Worm (Caenorhabditis elegans) whole organism, L1 larva: ENCODE results near the gene F58E2.4.

ENCODE experiments used
- C16A3.4 ChIP-seq: fragments of 150-350 bp; optimal IDR thresholded peaks from 2 replicates; lab custom pipeline; 2014; ENCODE audit warnings: missing biosample characterization, missing genetic modification characterization
- C34B4.2 ChIP-seq: sonication (generic microtip); optimal IDR thresholded peaks from 2 replicates; lab custom pipeline; 2017; ENCODE audit warnings: mild to moderate bottlenecking, missing genetic modification characterization, missing compliant biosample characterization
- F16B12.6 ChIP-seq: fragments of 150-350 bp; optimal IDR thresholded peaks from 2 replicates; lab custom pipeline; 2014; ENCODE audit warnings: missing biosample characterization, missing genetic modification characterization
- aha-1 ChIP-seq: fragments of 150-350 bp; optimal IDR thresholded peaks from 2 replicates; lab custom pipeline; 2014; ENCODE audit warnings: missing biosample characterization, missing genetic modification characterization
- ama-1 ChIP-seq: fragments of 150-350 bp; optimal IDR thresholded peaks from 2 replicates; lab custom pipeline; 2014
- blmp-1 ChIP-seq: fragments of 150-350 bp; optimal IDR thresholded peaks from 2 replicates; lab custom pipeline; 2014; ENCODE audit warnings: missing biosample characterization, missing genetic modification characterization
- ceh-63 ChIP-seq: fragments of 200-800 bp; sonication (Bioruptor generic); optimal IDR thresholded peaks from 2 replicates; lab custom pipeline; 2018; ENCODE audit warnings: mild to moderate bottlenecking, missing genetic modification characterization, missing compliant biosample characterization
- ceh-82 ChIP-seq, 3 experiments: fragments of 150-350 bp in 1 of 3; sonication (generic microtip) in 2 of 3; optimal IDR thresholded peaks; 2 replicates each; lab custom pipeline; 2014 to 2017; ENCODE audit warnings: missing biosample characterization in 3 of 3, missing genetic modification characterization in 3 of 3
- ceh-88 ChIP-seq: fragments of 200-800 bp; sonication (Bioruptor generic); IDR thresholded peaks from 2 replicates; pipeline ENCODE4 v1.3.6; 2022; ENCODE audit warnings: missing genetic modification characterization, missing compliant biosample characterization
- ceh-90 ChIP-seq: sonication (generic microtip); optimal IDR thresholded peaks from 2 replicates; lab custom pipeline; 2016; ENCODE audit warnings: missing genetic modification characterization, missing compliant biosample characterization
- dsc-1 ChIP-seq: sonication (generic microtip); optimal IDR thresholded peaks from 2 replicates; lab custom pipeline; 2016; ENCODE audit warnings: mild to moderate bottlenecking, missing genetic modification characterization, missing compliant biosample characterization
- efl-3 ChIP-seq: fragments of 200-800 bp; sonication (Bioruptor generic); optimal IDR thresholded peaks from 2 replicates; lab custom pipeline; 2018; ENCODE audit warnings: mild to moderate bottlenecking, missing genetic modification characterization, missing compliant biosample characterization
- egl-13 ChIP-seq: sonication (generic microtip); optimal IDR thresholded peaks from 2 replicates; lab custom pipeline; 2016; ENCODE audit warnings: missing genotype, missing genetic modification reagents, missing genetic modification characterization, missing compliant biosample characterization
- egl-27 ChIP-seq, 2 experiments: fragments of 150-350 bp in 1 of 2; sonication (generic microtip); optimal IDR thresholded peaks; 3 replicates each; lab custom pipeline; 2017 to 2018; ENCODE audit warnings: missing biosample characterization in 2 of 2, missing genetic modification characterization in 2 of 2, missing genetic modification reagents in 2 of 2
- elt-2 ChIP-seq: sonication (generic microtip); optimal IDR thresholded peaks from 2 replicates; lab custom pipeline; 2016; ENCODE audit warnings: missing genetic modification characterization, mild to moderate bottlenecking, inconsistent platforms, missing compliant biosample characterization, missing genetic modification reagents
- elt-3 ChIP-seq, 6 experiments: fragments of 150-350 bp in 1 of 6; sonication (generic microtip); optimal IDR thresholded peaks; 2 replicates each; lab custom pipeline; 2017 to 2018; ENCODE audit warnings: missing biosample characterization in 6 of 6, missing genetic modification characterization in 6 of 6, inconsistent platforms in 1 of 6
- fkh-4 ChIP-seq: sonication (generic microtip); optimal IDR thresholded peaks from 2 replicates; lab custom pipeline; 2016; ENCODE audit warnings: missing compliant biosample characterization, missing genetic modification characterization, borderline replicate concordance
- fkh-8 ChIP-seq: sonication (generic microtip); optimal IDR thresholded peaks from 2 replicates; lab custom pipeline; 2016; ENCODE audit warnings: mild to moderate bottlenecking, missing genetic modification characterization, missing compliant biosample characterization
- fos-1 ChIP-seq: fragments of 150-350 bp; optimal IDR thresholded peaks from 2 replicates; lab custom pipeline; 2014; ENCODE audit warnings: missing biosample characterization, missing genetic modification characterization
- hlh-17 ChIP-seq: fragments of 200-800 bp; sonication (Bioruptor generic); optimal IDR thresholded peaks from 2 replicates; lab custom pipeline; 2018; ENCODE audit warnings: missing genetic modification characterization, mild to moderate bottlenecking, missing compliant biosample characterization, moderate library complexity, borderline replicate concordance
- hlh-4 ChIP-seq: sonication (generic microtip); optimal IDR thresholded peaks from 2 replicates; lab custom pipeline; 2016; ENCODE audit warnings: mild to moderate bottlenecking, missing genetic modification characterization, missing compliant biosample characterization
- hpl-2 ChIP-seq: fragments of 150-350 bp; optimal IDR thresholded peaks from 2 replicates; lab custom pipeline; 2014; ENCODE audit warnings: missing biosample characterization, missing genetic modification reagents, missing genetic modification characterization
- irx-1 ChIP-seq: sonication (generic microtip); optimal IDR thresholded peaks from 2 replicates; lab custom pipeline; 2016; ENCODE audit warnings: missing genetic modification characterization, missing compliant biosample characterization
- lin-35 ChIP-seq, 2 experiments: fragments of 150-350 bp; optimal IDR thresholded peaks; 2 replicates each; lab custom pipeline; 2014; ENCODE audit warnings: missing biosample characterization in 2 of 2, missing genetic modification characterization in 2 of 2, missing genetic modification reagents in 2 of 2
- lsy-2 ChIP-seq, 2 experiments: fragments of 150-350 bp; optimal IDR thresholded peaks; 2 replicates each; lab custom pipeline; 2014; ENCODE audit warnings: missing biosample characterization in 2 of 2, missing genetic modification characterization in 2 of 2
- mab-9 ChIP-seq: fragments of 200-800 bp; sonication (Bioruptor generic); IDR thresholded peaks from 2 replicates; pipeline ENCODE4 v1.3.6; 2022; ENCODE audit warnings: missing genetic modification reagents, missing genetic modification characterization, missing compliant biosample characterization
- mdl-1 ChIP-seq, 2 experiments: fragments of 150-350 bp; optimal IDR thresholded peaks; 2 replicates each; lab custom pipeline; 2014 to 2017; ENCODE audit warnings: missing biosample characterization in 2 of 2, missing genetic modification characterization in 2 of 2, inconsistent platforms in 1 of 2
- mep-1 ChIP-seq: fragments of 150-350 bp; optimal IDR thresholded peaks from 2 replicates; lab custom pipeline; 2014; ENCODE audit warnings: missing biosample characterization, missing genetic modification characterization
- nhr-12 ChIP-seq: sonication (generic microtip); optimal IDR thresholded peaks from 2 replicates; lab custom pipeline; 2017; ENCODE audit warnings: missing biosample characterization, missing genetic modification characterization
- nhr-19 ChIP-seq: fragments of 200-800 bp; sonication (Bioruptor generic); conservative IDR thresholded peaks from 2 replicates; pipeline ENCODE4 v1.3.6; 2022; ENCODE audit warnings: missing genetic modification characterization, missing compliant biosample characterization
- nhr-237 ChIP-seq: fragments of 150-350 bp; optimal IDR thresholded peaks from 2 replicates; lab custom pipeline; 2014; ENCODE audit warnings: missing biosample characterization, missing genetic modification characterization
- nhr-28 ChIP-seq: fragments of 150-350 bp; optimal IDR thresholded peaks from 2 replicates; lab custom pipeline; 2014; ENCODE audit warnings: missing biosample characterization, missing genetic modification characterization
- nhr-47 ChIP-seq: sonication (generic microtip); optimal IDR thresholded peaks from 2 replicates; lab custom pipeline; 2016; ENCODE audit warnings: mild to moderate bottlenecking, missing genetic modification characterization, moderate library complexity, missing compliant biosample characterization
- nhr-71 ChIP-seq: sonication (generic microtip); optimal IDR thresholded peaks from 2 replicates; lab custom pipeline; 2016; ENCODE audit warnings: mild to moderate bottlenecking, missing genetic modification characterization, moderate library complexity, missing compliant biosample characterization
- nhr-76 ChIP-seq: sonication (generic microtip); optimal IDR thresholded peaks from 2 replicates; lab custom pipeline; 2017; ENCODE audit warnings: missing biosample characterization, missing genetic modification characterization
- nhr-77 ChIP-seq: fragments of 150-350 bp; optimal IDR thresholded peaks from 2 replicates; lab custom pipeline; 2014; ENCODE audit warnings: missing biosample characterization, missing genetic modification characterization
- nhr-84 ChIP-seq: sonication (generic microtip); optimal IDR thresholded peaks from 2 replicates; lab custom pipeline; 2017; ENCODE audit warnings: missing biosample characterization, missing genetic modification characterization
- nhr-85 ChIP-seq: sonication (generic microtip); peaks from one replicate; lab custom pipeline; 2016; ENCODE audit warnings: missing genetic modification characterization, inconsistent platforms, missing compliant biosample characterization
- nhr-90 ChIP-seq: sonication (generic microtip); optimal IDR thresholded peaks from 2 replicates; lab custom pipeline; 2016; ENCODE audit warnings: mild to moderate bottlenecking, missing genetic modification characterization, missing compliant biosample characterization; ENCODE audit not compliant: poor library complexity
- pag-3 ChIP-seq: sonication (generic microtip); optimal IDR thresholded peaks from 2 replicates; lab custom pipeline; 2017; ENCODE audit warnings: missing genetic modification characterization, mild to moderate bottlenecking, missing compliant biosample characterization, antibody characterized with exemption, borderline replicate concordance; ENCODE audit not compliant: insufficient read depth
- skn-1 ChIP-seq: fragments of 150-350 bp; optimal IDR thresholded peaks from 2 replicates; lab custom pipeline; 2014; ENCODE audit warnings: missing biosample characterization, missing genetic modification characterization
- snpc-4 ChIP-seq: fragments of 150-350 bp; optimal IDR thresholded peaks from 2 replicates; lab custom pipeline; 2014; ENCODE audit warnings: missing biosample characterization, missing genetic modification characterization
- snu-23 ChIP-seq: sonication (generic microtip); optimal IDR thresholded peaks from 2 replicates; lab custom pipeline; 2016; ENCODE audit warnings: missing genetic modification characterization, missing compliant biosample characterization
- sptf-1 ChIP-seq: fragments of 150-350 bp; optimal IDR thresholded peaks from 2 replicates; lab custom pipeline; 2014; ENCODE audit warnings: missing biosample characterization, missing genetic modification characterization
- sup-37 ChIP-seq: fragments of 200-800 bp; sonication (Bioruptor generic); optimal IDR thresholded peaks from 2 replicates; lab custom pipeline; 2018; ENCODE audit warnings: mild to moderate bottlenecking, missing genetic modification characterization, missing compliant biosample characterization
- swsn-7 ChIP-seq: sonication (generic microtip); optimal IDR thresholded peaks from 2 replicates; lab custom pipeline; 2016; ENCODE audit warnings: missing genetic modification characterization, missing compliant biosample characterization
- tbx-2 ChIP-seq: sonication (generic microtip); optimal IDR thresholded peaks from 2 replicates; lab custom pipeline; 2016; ENCODE audit warnings: missing genetic modification characterization, missing compliant biosample characterization
- tlp-1 ChIP-seq: fragments of 150-350 bp; optimal IDR thresholded peaks from 2 replicates; lab custom pipeline; 2014; ENCODE audit warnings: missing biosample characterization, missing genetic modification characterization
- unc-130 ChIP-seq: fragments of 150-350 bp; optimal IDR thresholded peaks from 2 replicates; lab custom pipeline; 2017; ENCODE audit warnings: missing biosample characterization, missing genetic modification characterization, inconsistent platforms
- unc-30 ChIP-seq: sonication (generic microtip); optimal IDR thresholded peaks from 2 replicates; lab custom pipeline; 2017; ENCODE audit warnings: missing biosample characterization, missing genetic modification characterization
- unc-98 ChIP-seq: fragments of 200-800 bp; sonication (Bioruptor generic); IDR thresholded peaks from 2 replicates; pipeline ENCODE4 v1.3.6; 2022; ENCODE audit warnings: missing genetic modification characterization, missing compliant biosample characterization
- zag-1 ChIP-seq: fragments of 150-350 bp; optimal IDR thresholded peaks from 2 replicates; lab custom pipeline; 2014; ENCODE audit warnings: missing biosample characterization, missing genetic modification characterization
- zip-4 ChIP-seq: fragments of 200-800 bp; sonication (Bioruptor generic); optimal IDR thresholded peaks from 2 replicates; lab custom pipeline; 2018; ENCODE audit warnings: mild to moderate bottlenecking, missing genetic modification characterization, moderate library complexity, missing compliant biosample characterization

Gene F58E2.4

ce11 chrIV:3515412-3516046 is 52.3 kb downstream of the F58E2.4 start:
- no peak for TF ChIP-seq pag-3
- no peak for TF ChIP-seq irx-1 (tag; lab: Kevin White, UChicago)
- TF ChIP-seq C34B4.2 (tag; lab: Kevin White, UChicago), result no peak
- TF ChIP-seq mab-9 (GFP tag; lab: Robert Waterston, UW), result no peak
- peak; percentile 90 for TF ChIP-seq skn-1
- no peak for TF ChIP-seq nhr-84 (tag; lab: Kevin White, UChicago)
- no peak for TF ChIP-seq nhr-90
- no peak for TF ChIP-seq egl-27 (tag; optimal IDR thresholded peaks at IDR 0.05; lab: Kevin White, UChicago)
- TF ChIP-seq hpl-2 (GFP tag; lab: Kevin White, UChicago), result no peak
- peak; percentile 66 for TF ChIP-seq nhr-71
- no peak for TF ChIP-seq nhr-28 (tag; lab: Kevin White, UChicago)
- TF ChIP-seq aha-1 (tag; lab: Kevin White, UChicago), result no peak
- peak; percentile 62 to 63 for TF ChIP-seq lin-35 (GFP tag; optimal IDR thresholded peaks at IDR 0.05; lab: Kevin White, UChicago)
- no peak for TF ChIP-seq nhr-85 (tag; lab: Kevin White, UChicago)
- peak; percentile 34 to 70 for TF ChIP-seq lsy-2 (tag; optimal IDR thresholded peaks at IDR 0.05; lab: Kevin White, UChicago)
- no peak for TF ChIP-seq unc-130
- peak; percentile 72 for TF ChIP-seq snu-23 (GFP tag; lab: Kevin White, UChicago)
- peak; percentile 40 for TF ChIP-seq dsc-1 (tag; lab: Kevin White, UChicago)
- no peak for TF ChIP-seq efl-3 (GFP tag; lab: Kevin White, UChicago)
- no peak for TF ChIP-seq sptf-1 (tag; lab: Kevin White, UChicago)
- no peak for TF ChIP-seq ceh-88 (GFP tag; lab: Robert Waterston, UW)
- TF ChIP-seq ceh-90 (tag; lab: Kevin White, UChicago), result no peak
- peak; percentile 24 for TF ChIP-seq C16A3.4 (tag; lab: Kevin White, UChicago)
- TF ChIP-seq swsn-7 (tag; lab: Kevin White, UChicago), result peak; percentile 63
- no peak for TF ChIP-seq zag-1 (tag; lab: Kevin White, UChicago)
- no peak for TF ChIP-seq hlh-17 (GFP tag; lab: Kevin White, UChicago)
- no peak for TF ChIP-seq unc-98 (GFP tag; lab: Robert Waterston, UW)
- no peak for TF ChIP-seq nhr-237 (tag; lab: Kevin White, UChicago)
- peak in 1 of 2 experiments; percentile 4 for TF ChIP-seq mdl-1 (tag; optimal IDR thresholded peaks at IDR 0.05; lab: Kevin White, UChicago)
- no peak for TF ChIP-seq ama-1 (lab: Kevin White, UChicago)
- no peak for TF ChIP-seq elt-3 (tag; optimal IDR thresholded peaks at IDR 0.05; lab: Kevin White, UChicago)
- no peak for TF ChIP-seq F16B12.6 (tag; lab: Kevin White, UChicago)
- TF ChIP-seq unc-30 (tag; lab: Kevin White, UChicago), result no peak
- no peak for TF ChIP-seq nhr-12
- no peak for TF ChIP-seq sup-37
- peak; percentile 37 for TF ChIP-seq fkh-8
- TF ChIP-seq fkh-4, result no peak
- TF ChIP-seq zip-4 (GFP tag; lab: Kevin White, UChicago), result peak; percentile 50
- peak; percentile 58 to 83 (median 59) for TF ChIP-seq ceh-82 (tag; optimal IDR thresholded peaks at IDR 0.05; lab: Kevin White, UChicago)
- no peak for TF ChIP-seq tlp-1 (tag; lab: Kevin White, UChicago)
- TF ChIP-seq mep-1, result peak; percentile 25
- TF ChIP-seq nhr-19, result peak; percentile 71
- TF ChIP-seq elt-2 (tag; lab: Kevin White, UChicago), result no peak
- TF ChIP-seq tbx-2 (tag; lab: Kevin White, UChicago), result peak; percentile 38
- TF ChIP-seq ceh-63, result no peak
- no peak for TF ChIP-seq egl-13 (tag; lab: Kevin White, UChicago)
- no peak for TF ChIP-seq hlh-4
- no peak for TF ChIP-seq snpc-4
- TF ChIP-seq fos-1 (tag; lab: Kevin White, UChicago), result peak; percentile 40
- peak; percentile 35 for TF ChIP-seq nhr-77 (tag; lab: Kevin White, UChicago)
- TF ChIP-seq blmp-1 (tag; lab: Kevin White, UChicago), result peak; percentile 41
- no peak for TF ChIP-seq nhr-76 (tag; lab: Kevin White, UChicago)
- TF ChIP-seq nhr-47 (tag; lab: Kevin White, UChicago), result peak; percentile 55
